Worm (Caenorhabditis elegans): ENCODE measurements around the gene odr-7.
A peak's percentile ranks its signal among the peaks of the same experiment; 100 is the strongest.

ce11 chrX:12458021-12458420 is 3.4 kb downstream of the odr-7 start:
- no peak for TF ChIP-seq pag-3 (tag; optimal IDR thresholded peaks at IDR 0.05; ENCODE audit: borderline replicate concordance)
- TF ChIP-seq pha-2 (tag; optimal IDR thresholded peaks at IDR 0.05): peak; percentile 67
- TF ChIP-seq K09A11.1 (tag; optimal IDR thresholded peaks at IDR 0.05; ENCODE audit: insufficient read depth): no peak
- TF ChIP-seq elt-2 (tag; optimal IDR thresholded peaks at IDR 0.05): peak; percentile 44
- TF ChIP-seq hlh-8 (tag; optimal IDR thresholded peaks at IDR 0.05): no peak
- no peak for TF ChIP-seq pqm-1 (tag; optimal IDR thresholded peaks at IDR 0.05)
- no peak for TF ChIP-seq pha-4 (tag; optimal IDR thresholded peaks at IDR 0.05)
- peak; percentile 50 for TF ChIP-seq unc-86 (tag; optimal IDR thresholded peaks at IDR 0.05)
- no peak for TF ChIP-seq ceh-24 (tag; optimal IDR thresholded peaks at IDR 0.05)
- TF ChIP-seq fkh-10 (GFP tag; optimal IDR thresholded peaks at IDR 0.05): no peak
- TF ChIP-seq tbx-2 (tag; optimal IDR thresholded peaks at IDR 0.05): peak; percentile 43
- TF ChIP-seq sox-4 (tag; optimal IDR thresholded peaks at IDR 0.05): peak; percentile 50
- TF ChIP-seq ztf-16 (tag; optimal IDR thresholded peaks at IDR 0.05): peak; percentile 47

All from whole organism, late embryonic.